Fruit fly (Drosophila melanogaster): ENCODE data around the gene Hsp68.

Gene Hsp68

DNA sequence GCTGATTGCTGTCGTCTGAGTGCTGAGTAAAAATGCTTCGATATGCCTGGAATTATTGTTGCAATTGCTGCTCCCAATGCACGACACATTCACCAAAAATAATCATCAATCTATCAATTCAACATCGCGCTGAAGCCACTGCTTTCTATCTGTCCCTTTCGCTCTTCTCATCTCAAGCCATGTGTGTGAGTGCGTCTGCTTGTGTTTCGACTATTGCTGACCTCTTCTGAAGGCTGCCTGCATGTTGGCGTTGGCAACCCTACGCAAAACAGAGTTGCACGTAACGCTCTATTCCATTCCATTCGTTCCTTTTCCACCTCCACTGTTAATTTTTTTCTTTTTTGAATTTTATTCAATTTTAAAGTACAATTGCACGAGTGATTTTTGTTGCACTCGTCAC, 8.6 kb upstream of the Hsp68 start:
- TF ChIP-seq OdsH (GFP tag; optimal IDR thresholded peaks at IDR 0.05), result no peak
- TF ChIP-seq CG10631 (GFP tag; optimal IDR thresholded peaks at IDR 0.05), result no peak
- TF ChIP-seq salr (GFP tag; optimal IDR thresholded peaks at IDR 0.05), result no peak
- TF ChIP-seq CG32006 (GFP tag; optimal IDR thresholded peaks at IDR 0.05), result no peak
- no peak for TF ChIP-seq CG4318 (GFP tag; optimal IDR thresholded peaks at IDR 0.05)
- no peak for TF ChIP-seq esn (GFP tag; optimal IDR thresholded peaks at IDR 0.05)
- TF ChIP-seq CG7368 (GFP tag; optimal IDR thresholded peaks at IDR 0.05), result no peak
- TF ChIP-seq CG6808 (GFP tag; optimal IDR thresholded peaks at IDR 0.05), result no peak
- TF ChIP-seq CG3032 (tag; optimal IDR thresholded peaks at IDR 0.05), result no peak
- TF ChIP-seq dsx (GFP tag; optimal IDR thresholded peaks at IDR 0.05; ENCODE audit: poor library complexity, severe bottlenecking), result no peak
- TF ChIP-seq vri (GFP tag; optimal IDR thresholded peaks at IDR 0.05), result no peak
- TF ChIP-seq CG11762 (GFP tag; optimal IDR thresholded peaks at IDR 0.05; ENCODE audit: insufficient read depth), result no peak
- no peak for TF ChIP-seq Gug (GFP tag; IDR thresholded peaks at IDR 0.05)
- no peak for TF ChIP-seq fd59A (GFP tag; optimal IDR thresholded peaks at IDR 0.05)
- no peak for TF ChIP-seq Sox14 (GFP tag; optimal IDR thresholded peaks at IDR 0.05)
- TF ChIP-seq CG8119 (GFP tag; IDR thresholded peaks at IDR 0.05), result no peak

DNA sequence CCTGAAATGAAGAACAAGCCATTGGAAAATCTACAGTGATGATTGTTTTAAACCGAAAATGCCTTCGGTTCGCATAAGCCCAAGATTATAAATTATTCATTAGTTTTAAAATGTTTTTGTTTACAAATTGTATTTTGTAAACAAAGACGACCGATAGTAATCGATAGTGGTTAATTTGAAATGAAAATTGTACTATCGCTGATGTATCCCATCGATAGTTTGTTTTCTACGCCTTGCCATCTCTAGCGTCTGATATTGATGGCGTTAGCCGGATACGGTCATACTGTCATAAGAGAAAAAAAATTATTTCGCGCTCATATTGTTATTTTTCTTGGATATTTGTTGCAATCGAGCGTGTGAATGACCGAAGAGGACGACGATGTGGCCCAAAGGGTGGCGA, 931 bp upstream of the Hsp68 start, which contains the start of gene SMC1:
Gene SMC1, plus strand, starts transcription at position 247 of the 400 bp plus-strand sequence.
- peak; percentile 27 for TF ChIP-seq CG3032 (tag; optimal IDR thresholded peaks at IDR 0.05)
- TF ChIP-seq pdm3 (GFP tag; optimal IDR thresholded peaks at IDR 0.05), result no peak
- no peak for TF ChIP-seq CG6808 (GFP tag; optimal IDR thresholded peaks at IDR 0.05)
- TF ChIP-seq CG8632 (GFP tag; optimal IDR thresholded peaks at IDR 0.05), result no peak
- no peak for TF ChIP-seq dac (GFP tag; optimal IDR thresholded peaks at IDR 0.05)
- TF ChIP-seq lz (GFP tag; optimal IDR thresholded peaks at IDR 0.05), result peak; percentile 40
- TF ChIP-seq CG32006 (GFP tag; optimal IDR thresholded peaks at IDR 0.05), result no peak
- TF ChIP-seq esn (GFP tag; optimal IDR thresholded peaks at IDR 0.05), result peak; percentile 47
- no peak for TF ChIP-seq net (GFP tag; optimal IDR thresholded peaks at IDR 0.05)
- peak; percentile 94 for TF ChIP-seq Sox14 (GFP tag; optimal IDR thresholded peaks at IDR 0.05)
- peak; percentile 99 for TF ChIP-seq fkh (GFP tag; optimal IDR thresholded peaks at IDR 0.05)
- TF ChIP-seq Hr39 (GFP tag; optimal IDR thresholded peaks at IDR 0.05), result no peak
- TF ChIP-seq CG6792 (GFP tag; optimal IDR thresholded peaks at IDR 0.05), result no peak
- no peak for TF ChIP-seq CG11762 (GFP tag; optimal IDR thresholded peaks at IDR 0.05; ENCODE audit: insufficient read depth)
- TF ChIP-seq Blimp-1 (GFP tag; optimal IDR thresholded peaks at IDR 0.05), result no peak
- no peak for TF ChIP-seq svp (GFP tag)
- no peak for TF ChIP-seq Met (GFP tag; optimal IDR thresholded peaks at IDR 0.05)
- no peak for TF ChIP-seq CG3919 (GFP tag; optimal IDR thresholded peaks at IDR 0.05)
- TF ChIP-seq Sox102F (GFP tag; optimal IDR thresholded peaks at IDR 0.05), result no peak
- TF ChIP-seq Smox (GFP tag; optimal IDR thresholded peaks at IDR 0.05), result no peak
- no peak for TF ChIP-seq CG11902 (GFP tag; optimal IDR thresholded peaks at IDR 0.05)
- no peak for TF ChIP-seq vri (GFP tag; optimal IDR thresholded peaks at IDR 0.05)
- peak; percentile 62 for TF ChIP-seq dsx (GFP tag; optimal IDR thresholded peaks at IDR 0.05; ENCODE audit: poor library complexity, severe bottlenecking)

DNA sequence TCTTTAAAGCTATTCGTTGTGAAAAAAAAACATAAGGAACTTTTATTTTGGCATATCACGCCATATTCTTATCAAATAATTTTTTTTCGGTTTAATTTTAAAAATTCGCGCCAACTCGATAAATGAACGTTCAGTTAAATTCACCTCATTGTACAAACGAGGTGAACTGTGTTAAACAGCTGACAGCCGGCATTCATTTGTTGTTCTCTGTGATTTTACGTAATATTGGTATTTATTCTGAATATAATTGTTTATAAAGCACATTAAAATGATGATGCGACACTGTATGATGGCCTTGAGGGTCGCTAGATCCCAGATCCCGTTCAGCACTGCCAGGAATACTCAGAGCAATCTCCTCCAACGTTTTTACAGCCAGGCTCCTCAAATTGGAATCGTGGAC, 2.9 kb downstream of the Hsp68 start, which contains the start of gene CG6000:
Gene CG6000, plus strand, starts transcription at position 165 of the 400 bp plus-strand sequence.
- no peak for TF ChIP-seq spab (GFP tag; optimal IDR thresholded peaks at IDR 0.05)
- TF ChIP-seq svp (GFP tag), result no peak
- TF ChIP-seq CG10669 (GFP tag; optimal IDR thresholded peaks at IDR 0.05), result no peak

DNA sequence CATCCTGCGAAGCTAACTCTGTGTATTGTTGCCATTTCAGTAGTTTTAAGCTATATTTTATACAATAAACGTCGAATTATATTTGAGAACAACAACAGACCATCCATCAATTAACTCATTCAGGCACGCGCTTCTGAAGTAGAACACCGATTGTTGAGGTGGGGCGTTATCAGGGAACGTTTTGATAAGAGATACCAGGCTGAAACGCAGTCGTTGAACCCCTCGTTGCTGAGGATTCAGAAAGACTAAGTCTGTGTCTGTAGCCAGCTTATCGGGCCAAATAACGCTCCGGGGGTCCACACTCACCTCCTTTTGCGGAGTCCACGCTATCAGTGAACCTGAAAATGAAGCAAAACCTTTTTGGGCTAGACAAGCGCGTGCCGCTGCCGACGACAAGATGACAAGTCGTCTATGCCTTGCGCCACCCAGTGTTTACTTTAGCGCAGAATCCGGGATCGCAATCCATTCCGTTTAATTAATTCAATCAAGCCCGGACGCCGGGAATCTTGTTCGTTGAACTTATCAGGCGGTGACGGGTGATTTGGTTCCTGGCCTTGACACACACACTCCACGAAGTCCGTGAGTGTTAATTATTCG, 3.5 kb downstream of the Hsp68 start:
- peak; percentile 99 for TF ChIP-seq svp (GFP tag)
- no peak for TF ChIP-seq Lpt (GFP tag; optimal IDR thresholded peaks at IDR 0.05)
- peak; percentile 55 for TF ChIP-seq vri (GFP tag; optimal IDR thresholded peaks at IDR 0.05)
- peak; percentile 55 for TF ChIP-seq Eip93F (GFP tag; optimal IDR thresholded peaks at IDR 0.05)

All from whole organism, prepupa.